Worm (Caenorhabditis elegans) whole organism, mixed stage, embryonic: ENCODE results near the gene F38E9.4.

Experiments
- bed-3 ChIP-seq: fragments of 200-800 bp; sonication (Bioruptor generic); optimal IDR thresholded peaks from 3 replicates; lab custom pipeline; 2018; ENCODE audit warnings: mild to moderate bottlenecking, missing genetic modification characterization, moderate library complexity, missing compliant biosample characterization
- blmp-1 ChIP-seq: fragments of 150-350 bp; optimal IDR thresholded peaks from 2 replicates; lab custom pipeline; 2014; ENCODE audit warnings: missing biosample characterization, missing genetic modification characterization
- ceh-39 ChIP-seq: fragments of 150-350 bp; optimal IDR thresholded peaks from 2 replicates; lab custom pipeline; 2014; ENCODE audit warnings: missing biosample characterization, missing genetic modification characterization
- cnd-1 ChIP-seq: fragments of 200-800 bp; sonication (Bioruptor generic); optimal IDR thresholded peaks from 2 replicates; lab custom pipeline; 2018; ENCODE audit warnings: mild to moderate bottlenecking, missing genetic modification characterization, missing compliant biosample characterization
- drap-1 ChIP-seq: fragments of 200-800 bp; sonication (Bioruptor generic); optimal IDR thresholded peaks from 3 replicates; lab custom pipeline; 2018; ENCODE audit warnings: mild to moderate bottlenecking, missing genetic modification characterization, missing compliant biosample characterization
- lsy-2 ChIP-seq: fragments of 150-350 bp; optimal IDR thresholded peaks from 2 replicates; lab custom pipeline; 2014; ENCODE audit warnings: missing biosample characterization, missing genetic modification characterization
- snpc-4 ChIP-seq: fragments of 150-350 bp; optimal IDR thresholded peaks from 2 replicates; lab custom pipeline; 2014; ENCODE audit warnings: missing biosample characterization, missing genetic modification characterization
- sptf-1 ChIP-seq: sonication (generic microtip); optimal IDR thresholded peaks from 2 replicates; lab custom pipeline; 2017; ENCODE audit warnings: mild to moderate bottlenecking, missing genetic modification characterization, moderate library complexity, missing compliant biosample characterization
- unc-62 ChIP-seq: fragments of 150-350 bp; optimal IDR thresholded peaks from 2 replicates; lab custom pipeline; 2014; ENCODE audit warnings: missing biosample characterization, missing genetic modification reagents, missing genetic modification characterization
- ztf-11 ChIP-seq: fragments of 150-350 bp; optimal IDR thresholded peaks from 2 replicates; lab custom pipeline; 2014; ENCODE audit warnings: missing biosample characterization, missing genetic modification characterization

- TF ChIP-seq bed-3 (GFP tag; lab: Kevin White, UChicago) (no peak), blmp-1 (no peak), unc-62 (GFP tag; lab: Kevin White, UChicago) (no peak), ztf-11 (tag; lab: Kevin White, UChicago) (no peak), ceh-39 (tag; lab: Kevin White, UChicago) (no peak), cnd-1 (no peak), lsy-2 (tag; lab: Kevin White, UChicago) (no peak), drap-1 (GFP tag; lab: Kevin White, UChicago) (no peak), snpc-4 (no peak), sptf-1 (tag; lab: Kevin White, UChicago) (no peak)
Measured at ce11 chrX:16413208-16413995, 38.3 kb upstream of the F38E9.4 start.
